Worm (Caenorhabditis elegans) whole organism, mixed stage, embryonic: ENCODE data around the gene R08D7.5.

ENCODE experiments used
- M03D4.4 ChIP-seq: sonication (generic microtip); optimal IDR thresholded peaks from 2 replicates; lab custom pipeline; 2017; ENCODE audit warnings: mild to moderate bottlenecking, missing genetic modification characterization, missing compliant biosample characterization
- ceh-83 ChIP-seq: fragments of 200-800 bp; sonication (Bioruptor generic); optimal IDR thresholded peaks from 2 replicates; lab custom pipeline; 2018; ENCODE audit warnings: mild to moderate bottlenecking, missing genetic modification characterization, missing compliant biosample characterization
- elt-3 ChIP-seq: fragments of 150-350 bp; optimal IDR thresholded peaks from 2 replicates; lab custom pipeline; 2014; ENCODE audit warnings: missing biosample characterization, missing genetic modification characterization
- nhr-237 ChIP-seq: fragments of 150-350 bp; optimal IDR thresholded peaks from 2 replicates; lab custom pipeline; 2014; ENCODE audit warnings: missing biosample characterization, missing genetic modification characterization
- nhr-76 ChIP-seq: sonication (generic microtip); optimal IDR thresholded peaks from 2 replicates; lab custom pipeline; 2017; ENCODE audit warnings: missing biosample characterization, missing genetic modification characterization
- pha-4 ChIP-seq: fragments of 150-350 bp; optimal IDR thresholded peaks from 2 replicates; lab custom pipeline; 2018; ENCODE audit warnings: missing biosample characterization, missing genetic modification reagents, missing genetic modification characterization
- snpc-4 ChIP-seq: fragments of 150-350 bp; optimal IDR thresholded peaks from 2 replicates; lab custom pipeline; 2014; ENCODE audit warnings: missing biosample characterization, missing genetic modification characterization
- unc-39 ChIP-seq: fragments of 150-350 bp; optimal IDR thresholded peaks from 2 replicates; lab custom pipeline; 2014; ENCODE audit warnings: missing biosample characterization, missing genetic modification characterization
- zip-8 ChIP-seq: fragments of 150-350 bp; optimal IDR thresholded peaks from 2 replicates; lab custom pipeline; 2014; ENCODE audit warnings: missing biosample characterization, missing genetic modification characterization

DNA sequence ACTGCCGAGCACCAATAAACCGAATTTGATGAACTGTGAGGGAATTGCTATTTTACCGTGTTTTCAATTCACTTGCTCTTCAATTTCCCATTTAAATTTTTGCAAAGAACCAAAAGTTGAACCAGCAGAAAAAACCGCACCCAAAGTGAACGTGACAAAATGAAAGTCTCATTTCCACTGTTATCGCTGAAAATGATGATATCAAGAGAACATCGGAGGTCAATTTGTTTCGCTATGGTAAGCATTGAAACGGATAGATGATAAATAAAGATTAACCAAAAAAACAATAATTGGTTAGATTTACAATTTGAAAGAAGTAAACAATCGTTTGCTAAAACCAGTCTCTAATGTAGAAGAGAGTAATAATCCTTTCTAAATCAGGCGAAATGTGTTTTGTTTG is 48.4 kb upstream of the R08D7.5 start:
- TF ChIP-seq ceh-83 (GFP tag; lab: Kevin White, UChicago) (no peak), zip-8 (tag; lab: Kevin White, UChicago) (no peak), nhr-237 (no peak), nhr-76 (tag; lab: Kevin White, UChicago) (no peak), pha-4 (tag; lab: Kevin White, UChicago) (no peak), unc-39 (tag; lab: Kevin White, UChicago) (no peak), elt-3 (tag; lab: Kevin White, UChicago) (no peak), snpc-4 (tag; lab: Kevin White, UChicago) (no peak), M03D4.4 (no peak)
